Worm (Caenorhabditis elegans): ENCODE measurements around the gene mcm-3.

The mcm-3 gene

DNA sequence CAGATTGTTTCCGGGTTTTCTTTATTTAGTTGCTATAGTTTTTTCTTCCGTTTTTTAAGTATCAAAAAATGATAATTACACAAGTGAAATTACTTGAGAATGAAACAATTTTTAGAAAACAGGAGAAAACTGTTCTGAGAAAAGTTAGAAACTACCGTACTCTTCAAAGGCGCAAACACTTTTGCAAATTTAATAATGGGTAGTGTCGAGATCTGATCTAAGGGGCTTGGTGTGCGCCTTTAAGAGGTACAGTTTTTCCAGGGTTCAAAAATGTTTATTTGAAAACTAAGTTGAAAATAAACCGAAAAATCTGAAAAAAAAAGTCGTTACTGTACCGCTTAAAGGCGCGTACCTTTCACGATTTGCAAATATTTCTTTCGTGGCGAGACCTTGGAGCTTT, 1.2 kb upstream of the mcm-3 start:
- TF ChIP-seq che-1 (tag; optimal IDR thresholded peaks at IDR 0.05): no peak
- TF ChIP-seq unc-3 (GFP tag; conservative IDR thresholded peaks at IDR 0.05): no peak
- no peak for TF ChIP-seq unc-3 (tag; optimal IDR thresholded peaks at IDR 0.05)
- no peak for TF ChIP-seq elt-4 (tag; optimal IDR thresholded peaks at IDR 0.05)

DNA sequence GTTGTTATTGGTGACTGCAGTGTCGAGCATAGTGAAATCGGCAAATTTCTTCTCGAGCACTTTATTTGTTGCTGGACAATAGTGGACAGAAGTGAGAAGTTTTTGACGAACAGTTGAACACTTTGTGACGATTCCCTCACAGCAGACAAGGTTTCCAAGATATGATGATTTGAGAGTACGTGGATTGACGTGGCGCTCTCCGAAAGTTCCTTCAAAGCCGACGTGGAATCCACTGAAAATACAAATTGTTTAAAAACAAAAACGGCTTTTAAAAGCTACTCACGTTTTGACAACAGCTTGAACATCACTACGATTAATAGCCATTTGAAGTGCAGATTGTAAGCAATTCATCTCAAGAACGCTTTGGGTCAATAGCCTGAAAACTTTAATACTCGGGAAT, 434 bp downstream of the mcm-3 start:
- TF ChIP-seq pax-1 (tag; optimal IDR thresholded peaks at IDR 0.05): no peak
- TF ChIP-seq ets-4 (tag; optimal IDR thresholded peaks at IDR 0.05): no peak
- no peak for TF ChIP-seq ceh-6 (GFP tag; optimal IDR thresholded peaks at IDR 0.05)
- no peak for TF ChIP-seq fkh-6 (tag; optimal IDR thresholded peaks at IDR 0.05)
- TF ChIP-seq fax-1 (tag; optimal IDR thresholded peaks at IDR 0.05): no peak
- TF ChIP-seq ceh-22 (tag; optimal IDR thresholded peaks at IDR 0.05): no peak
- TF ChIP-seq ceh-18 (tag; optimal IDR thresholded peaks at IDR 0.05): no peak
- TF ChIP-seq T23F11.4 (GFP tag; optimal IDR thresholded peaks at IDR 0.05): no peak
- TF ChIP-seq syd-9 (tag; optimal IDR thresholded peaks at IDR 0.05): no peak
- no peak for TF ChIP-seq C08G9.2 (tag; optimal IDR thresholded peaks at IDR 0.05)
- TF ChIP-seq unc-3 (GFP tag; conservative IDR thresholded peaks at IDR 0.05): no peak
- TF ChIP-seq unc-3 (tag; optimal IDR thresholded peaks at IDR 0.05): no peak
- TF ChIP-seq eyg-1 (tag; optimal IDR thresholded peaks at IDR 0.05): no peak
- no peak for TF ChIP-seq Y22D7AL.16 (tag; optimal IDR thresholded peaks at IDR 0.05)
- no peak for TF ChIP-seq unc-86 (tag; optimal IDR thresholded peaks at IDR 0.05)
- TF ChIP-seq pros-1 (tag; optimal IDR thresholded peaks at IDR 0.05): no peak

- no peak for TF ChIP-seq ceh-2 (tag; optimal IDR thresholded peaks at IDR 0.05)
- no peak for TF ChIP-seq tbx-7 (tag; optimal IDR thresholded peaks at IDR 0.05)
- TF ChIP-seq ceh-24 (tag; optimal IDR thresholded peaks at IDR 0.05): no peak
- TF ChIP-seq ahr-1 (tag; optimal IDR thresholded peaks at IDR 0.05): no peak
Measured at ce11 chrV:15058423-15058822, 976 bp downstream of the mcm-3 start.

- TF ChIP-seq ceh-45 (GFP tag; IDR thresholded peaks at IDR 0.05) (no peak), syd-9 (tag; optimal IDR thresholded peaks at IDR 0.05) (no peak), F13H6.1 (tag; optimal IDR thresholded peaks at IDR 0.05) (no peak), che-1 (tag; optimal IDR thresholded peaks at IDR 0.05) (no peak), K09A11.1 (tag; optimal IDR thresholded peaks at IDR 0.05; ENCODE audit: insufficient read depth) (no peak), madf-2 (tag; optimal IDR thresholded peaks at IDR 0.05) (no peak), elt-2 (tag; optimal IDR thresholded peaks at IDR 0.05) (no peak), fkh-10 (GFP tag; optimal IDR thresholded peaks at IDR 0.05) (no peak)
Measured at ce11 chrV:15057724-15058123, 1.7 kb downstream of the mcm-3 start.

- no peak for TF ChIP-seq K02D7.2 (tag; optimal IDR thresholded peaks at IDR 0.05)
- TF ChIP-seq pqm-1 (tag; optimal IDR thresholded peaks at IDR 0.05): no peak
- no peak for TF ChIP-seq elt-4 (tag; optimal IDR thresholded peaks at IDR 0.05)
- TF ChIP-seq pax-1 (tag; optimal IDR thresholded peaks at IDR 0.05): no peak
- no peak for TF ChIP-seq ceh-34 (tag; optimal IDR thresholded peaks at IDR 0.05)
- no peak for TF ChIP-seq ceh-2 (tag; optimal IDR thresholded peaks at IDR 0.05)
- TF ChIP-seq ttx-3 (tag; optimal IDR thresholded peaks at IDR 0.05): no peak
- no peak for TF ChIP-seq hlh-6 (tag; optimal IDR thresholded peaks at IDR 0.05)
- no peak for TF ChIP-seq C38D4.7 (GFP tag; optimal IDR thresholded peaks at IDR 0.05)
- TF ChIP-seq ceh-48 (tag; optimal IDR thresholded peaks at IDR 0.05): no peak
Measured at ce11 chrV:15056346-15056839, 3.0 kb downstream of the mcm-3 start.
